Fruit fly (Drosophila melanogaster) whole organism, embryonic: Measurements from ENCODE around the gene CG9760.
A peak's percentile ranks its signal among the peaks of the same experiment; 100 is the strongest.

Source experiments
- Abd-B ChIP-seq: fragments of 200-800 bp; sonication (Bioruptor generic); optimal IDR thresholded peaks from 2 replicates; lab custom pipeline; 2018; ENCODE audit warnings: missing biosample characterization, mild to moderate bottlenecking, missing genetic modification characterization, moderate library complexity
- BEAF-32 ChIP-seq: fragments of 200-800 bp; sonication (Bioruptor generic); optimal IDR thresholded peaks from 3 replicates; lab custom pipeline; 2017; ENCODE audit warnings: missing biosample characterization, missing genetic modification characterization, mild to moderate bottlenecking, moderate library complexity, missing genetic modification reagents
- CG10979 ChIP-seq: fragments of 200-800 bp; sonication (Bioruptor generic); optimal IDR thresholded peaks from 2 replicates; lab custom pipeline; 2018; ENCODE audit warnings: missing biosample characterization, mild to moderate bottlenecking, missing genetic modification characterization, moderate library complexity
- CG12071 ChIP-seq: fragments of 200-800 bp; sonication (Bioruptor generic); optimal IDR thresholded peaks from 3 replicates; lab custom pipeline; 2018; ENCODE audit warnings: missing biosample characterization, mild to moderate bottlenecking, missing genetic modification characterization
- CG12104 ChIP-seq: fragments of 200-800 bp; sonication (Bioruptor generic); optimal IDR thresholded peaks from 3 replicates; lab custom pipeline; 2016; ENCODE audit warnings: missing biosample characterization, missing genetic modification characterization
- CG12155 ChIP-seq: fragments of 200-800 bp; sonication (Bioruptor generic); optimal IDR thresholded peaks from 3 replicates; lab custom pipeline; 2016; ENCODE audit warnings: missing biosample characterization, missing genetic modification characterization
- CG12391 ChIP-seq: fragments of 200-800 bp; sonication (Bioruptor generic); optimal IDR thresholded peaks from 3 replicates; lab custom pipeline; 2018; ENCODE audit warnings: missing biosample characterization, mild to moderate bottlenecking, missing genetic modification characterization, moderate library complexity
- CG13287 ChIP-seq: fragments of 200-800 bp; sonication (Bioruptor generic); IDR thresholded peaks from 2 replicates; pipeline ENCODE4 v1.3.6; 2022; ENCODE audit warnings: missing biosample characterization, missing genetic modification characterization; ENCODE audit not compliant: partially characterized antibody
- CG13424 ChIP-seq: fragments of 200-800 bp; sonication (Bioruptor generic); optimal IDR thresholded peaks from 2 replicates; lab custom pipeline; 2019; ENCODE audit warnings: missing biosample characterization, mild to moderate bottlenecking, missing genetic modification characterization, moderate library complexity
- CG13775 ChIP-seq: fragments of 200-800 bp; sonication (Bioruptor generic); optimal IDR thresholded peaks from 3 replicates; lab custom pipeline; 2017; ENCODE audit warnings: missing biosample characterization, mild to moderate bottlenecking, missing genetic modification characterization
- CG14860 ChIP-seq: fragments of 200-800 bp; sonication (Bioruptor generic); IDR thresholded peaks from 3 replicates; pipeline ENCODE4 v1.3.6; 2022; ENCODE audit warnings: missing biosample characterization, missing genetic modification characterization; ENCODE audit not compliant: partially characterized antibody
- CG16813 ChIP-seq: fragments of 200-800 bp; sonication (Bioruptor generic); IDR thresholded peaks from 3 replicates; pipeline ENCODE4 v1.3.6; 2022; ENCODE audit warnings: missing biosample characterization, missing genetic modification characterization; ENCODE audit not compliant: partially characterized antibody
- CG16815 ChIP-seq: fragments of 200-800 bp; sonication (Bioruptor generic); optimal IDR thresholded peaks from 3 replicates; lab custom pipeline; 2017; ENCODE audit warnings: missing biosample characterization, mild to moderate bottlenecking, missing genetic modification characterization
- CG17186 ChIP-seq: fragments of 200-800 bp; sonication (Bioruptor generic); optimal IDR thresholded peaks from 3 replicates; lab custom pipeline; 2017; ENCODE audit warnings: missing biosample characterization, missing genetic modification reagents, missing genetic modification characterization
- CG2116 ChIP-seq: fragments of 200-800 bp; sonication (Bioruptor generic); optimal IDR thresholded peaks from 3 replicates; lab custom pipeline; 2018; ENCODE audit warnings: missing biosample characterization, mild to moderate bottlenecking, missing genetic modification characterization
- CG30020 ChIP-seq: fragments of 200-800 bp; optimal IDR thresholded peaks from 2 replicates; lab custom pipeline; 2019; ENCODE audit warnings: missing biosample characterization, mild to moderate bottlenecking, missing genetic modification characterization, moderate library complexity
- CG32532 ChIP-seq: fragments of 200-800 bp; sonication (Bioruptor generic); IDR thresholded peaks from 2 replicates; pipeline ENCODE4 v1.3.6; 2022; ENCODE audit warnings: missing biosample characterization, missing genetic modification characterization
- CG43689 ChIP-seq: fragments of 200-800 bp; sonication (Bioruptor generic); IDR thresholded peaks from 2 replicates; pipeline ENCODE4 v1.3.6; 2022; ENCODE audit warnings: missing biosample characterization, missing genetic modification characterization
- CG4404 ChIP-seq: fragments of 200-800 bp; sonication (Bioruptor generic); IDR thresholded peaks from 2 replicates; pipeline ENCODE4 v1.3.6; 2022; ENCODE audit warnings: missing biosample characterization, missing genetic modification characterization
- CG6683 ChIP-seq: fragments of 200-800 bp; sonication (Bioruptor generic); optimal IDR thresholded peaks from 2 replicates; lab custom pipeline; 2017; ENCODE audit warnings: missing biosample characterization, mild to moderate bottlenecking, missing genetic modification characterization, missing genetic modification reagents
- CG7963 ChIP-seq: fragments of 200-800 bp; sonication (Bioruptor generic); IDR thresholded peaks from 3 replicates; pipeline ENCODE4 v1.3.6; 2022; ENCODE audit warnings: missing biosample characterization, missing genetic modification characterization; ENCODE audit not compliant: partially characterized antibody
- D ChIP-seq, 2 experiments: fragments of 200-800 bp in 1 of 2; fragments of >200 bp in 1 of 2; sonication (Bioruptor generic) in 1 of 2; optimal IDR thresholded peaks; 2 replicates in 1 of 2; 3 replicates in 1 of 2; lab custom pipeline; 2017; ENCODE audit warnings: mild to moderate bottlenecking in 1 of 2, missing biosample characterization in 1 of 2, missing genetic modification characterization in 1 of 2, missing genetic modification reagents in 1 of 2
- Eip74EF ChIP-seq, 2 experiments: fragments of 200-800 bp in 1 of 2; fragments of >200 bp in 1 of 2; sonication (Bioruptor generic) in 1 of 2; optimal IDR thresholded peaks; 2 replicates each; lab custom pipeline; 2017 to 2019; ENCODE audit warnings: missing biosample characterization in 2 of 2, missing genetic modification characterization in 2 of 2, mild to moderate bottlenecking in 1 of 2, moderate library complexity in 1 of 2
- HLH3B ChIP-seq: fragments of 200-800 bp; sonication (Bioruptor generic); IDR thresholded peaks from 2 replicates; pipeline ENCODE4 v1.3.6; 2022; ENCODE audit warnings: missing biosample characterization, missing genetic modification characterization
- HLH4C ChIP-seq: fragments of 200-800 bp; sonication (Bioruptor generic); IDR thresholded peaks from 3 replicates; pipeline ENCODE4 v1.3.6; 2022; ENCODE audit warnings: missing biosample characterization, missing genetic modification characterization; ENCODE audit not compliant: partially characterized antibody
- Hmx ChIP-seq: fragments of 200-800 bp; sonication (Bioruptor generic); optimal IDR thresholded peaks from 2 replicates; lab custom pipeline; 2016; ENCODE audit warnings: missing biosample characterization, missing genetic modification characterization
- Hr51 ChIP-seq, 2 experiments: fragments of 200-800 bp; sonication (Bioruptor generic); optimal IDR thresholded peaks; 2 replicates in 1 of 2; 3 replicates in 1 of 2; lab custom pipeline; 2016 to 2018; ENCODE audit warnings: missing biosample characterization in 2 of 2, missing genetic modification characterization in 2 of 2, mild to moderate bottlenecking in 1 of 2, moderate library complexity in 1 of 2
- Sry-δ ChIP-seq: fragments of 200-800 bp; sonication (Bioruptor generic); optimal IDR thresholded peaks from 2 replicates; lab custom pipeline; 2016; ENCODE audit warnings: missing biosample characterization, missing genetic modification characterization
- TFAM ChIP-seq: fragments of 200-800 bp; sonication (Bioruptor generic); optimal IDR thresholded peaks from 2 replicates; lab custom pipeline; 2017; ENCODE audit warnings: missing biosample characterization, missing genetic modification characterization, inconsistent platforms
- Xrp1 ChIP-seq: fragments of 200-800 bp; sonication (Bioruptor generic); IDR thresholded peaks from 2 replicates; pipeline ENCODE4 v1.3.6; 2022; ENCODE audit warnings: missing biosample characterization, missing genetic modification characterization
- corto ChIP-seq: fragments of 200-800 bp; sonication (Bioruptor generic); optimal IDR thresholded peaks from 2 replicates; lab custom pipeline; 2016; ENCODE audit warnings: missing biosample characterization, mild to moderate bottlenecking, missing genetic modification characterization, moderate library complexity
- dmrt99B ChIP-seq: fragments of 200-800 bp; sonication (Bioruptor generic); optimal IDR thresholded peaks from 2 replicates; lab custom pipeline; 2018; ENCODE audit warnings: missing biosample characterization, mild to moderate bottlenecking, missing genetic modification characterization, moderate library complexity
- emc ChIP-seq: fragments of 200-800 bp; sonication (Bioruptor generic); optimal IDR thresholded peaks from 2 replicates; lab custom pipeline; 2016; ENCODE audit warnings: missing biosample characterization, missing genetic modification characterization
- kah ChIP-seq: fragments of 200-800 bp; sonication (Bioruptor generic); optimal IDR thresholded peaks from 2 replicates; lab custom pipeline; 2018; ENCODE audit warnings: missing biosample characterization, mild to moderate bottlenecking, missing genetic modification characterization
- knrl ChIP-seq: fragments of 200-800 bp; sonication (Bioruptor generic); IDR thresholded peaks from 3 replicates; pipeline ENCODE4 v1.3.6; 2022; ENCODE audit warnings: missing biosample characterization, missing genetic modification characterization; ENCODE audit not compliant: partially characterized antibody
- lov ChIP-seq, 2 experiments: fragments of 200-800 bp in 1 of 2; fragments of >200 bp in 1 of 2; sonication (Bioruptor generic) in 1 of 2; IDR thresholded peaks in 1 of 2; optimal IDR thresholded peaks in 1 of 2; 2 replicates in 1 of 2; 3 replicates in 1 of 2; pipeline versions ENCODE4 v1.3.6 to Lab custom; 2017 to 2022; ENCODE audit warnings: missing biosample characterization in 1 of 2, missing genetic modification characterization in 1 of 2
- org-1 ChIP-seq: fragments of 200-800 bp; sonication (Bioruptor generic); optimal IDR thresholded peaks from 2 replicates; lab custom pipeline; 2017; ENCODE audit warnings: missing biosample characterization, missing genetic modification characterization
- salm ChIP-seq: fragments of 200-800 bp; sonication (Bioruptor generic); optimal IDR thresholded peaks from 2 replicates; lab custom pipeline; 2018; ENCODE audit warnings: missing biosample characterization, mild to moderate bottlenecking, missing genetic modification characterization
- sc ChIP-seq, 3 experiments: fragments of >200 bp in 2 of 3; fragments of 200-800 bp in 1 of 3; sonication (Bioruptor generic) in 1 of 3; optimal IDR thresholded peaks; 2 replicates in 2 of 3; 3 replicates in 1 of 3; lab custom pipeline; 2017; ENCODE audit warnings: mild to moderate bottlenecking in 1 of 3, missing biosample characterization in 1 of 3, missing genetic modification characterization in 1 of 3, missing genetic modification reagents in 1 of 3
- sisA ChIP-seq: fragments of 200-800 bp; sonication (Bioruptor generic); IDR thresholded peaks from 2 replicates; pipeline ENCODE4 v1.3.6; 2022; ENCODE audit warnings: missing biosample characterization, missing genetic modification characterization
- slbo ChIP-seq: fragments of 200-800 bp; sonication (Bioruptor generic); IDR thresholded peaks from 2 replicates; pipeline ENCODE4 v1.3.6; 2022; ENCODE audit warnings: missing biosample characterization, missing genetic modification characterization
- twi ChIP-seq: fragments of 200-800 bp; optimal IDR thresholded peaks from 2 replicates; lab custom pipeline; 2019; ENCODE audit warnings: missing biosample characterization, mild to moderate bottlenecking, missing genetic modification characterization, moderate library complexity
- tx ChIP-seq: fragments of 200-800 bp; sonication (Bioruptor generic); optimal IDR thresholded peaks from 2 replicates; lab custom pipeline; 2016; ENCODE audit warnings: missing biosample characterization, missing genetic modification characterization
- z ChIP-seq: fragments of 200-800 bp; sonication (Bioruptor generic); IDR thresholded peaks from 3 replicates; pipeline ENCODE4 v1.3.6; 2022; ENCODE audit warnings: missing biosample characterization, missing genetic modification characterization
- zfh1 ChIP-seq: fragments of 200-800 bp; sonication (Bioruptor generic); IDR thresholded peaks from 3 replicates; pipeline ENCODE4 v1.3.6; 2022; ENCODE audit warnings: missing biosample characterization, missing genetic modification characterization

The CG9760 gene

DNA sequence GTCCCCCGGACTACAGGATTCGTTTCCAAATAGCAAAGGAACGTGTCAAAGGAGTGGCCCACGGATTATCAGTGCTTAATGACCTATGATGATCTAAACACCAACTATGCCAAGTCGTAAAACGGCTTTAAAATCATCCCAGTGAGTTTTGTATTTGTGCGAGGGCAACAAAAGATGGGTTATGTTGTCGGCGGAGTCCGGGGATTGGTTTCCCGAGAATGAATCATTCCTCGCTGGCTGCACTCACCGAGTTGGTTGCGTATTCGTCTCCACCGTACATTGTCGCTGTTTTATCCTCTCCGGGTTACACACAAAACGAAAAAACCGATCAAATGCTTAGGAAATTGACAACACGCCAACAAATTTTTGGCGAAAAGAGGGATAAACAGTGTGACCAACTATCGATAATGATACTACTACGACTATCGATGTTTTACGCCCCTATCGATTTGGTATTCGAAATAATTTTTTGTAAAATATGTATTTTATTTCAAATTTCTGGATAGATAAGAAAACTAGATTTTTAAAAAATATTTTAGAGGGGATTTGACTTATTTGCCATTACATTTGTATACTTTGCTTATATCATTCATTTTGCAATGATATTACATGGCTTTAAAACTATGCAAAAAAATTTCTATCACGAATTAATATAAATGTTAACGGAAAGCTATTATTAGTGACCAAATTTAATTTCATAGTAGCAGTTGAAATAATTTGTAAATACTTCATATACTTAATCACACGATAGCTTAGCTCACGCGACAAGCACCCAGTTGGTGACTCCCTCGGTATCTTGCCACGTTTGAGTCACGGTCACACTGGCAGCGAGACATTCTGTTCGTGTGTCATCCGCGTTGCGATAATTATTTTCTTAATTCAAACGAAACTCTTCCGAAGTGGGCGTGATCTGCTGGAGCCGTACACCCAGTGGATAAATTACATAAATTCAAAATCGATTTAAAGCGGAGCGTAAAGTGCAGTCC is 17.5 kb downstream of the CG9760 start, which contains the start of the genes eIF3l and Nrx-IV (continued):
- TF ChIP-seq BEAF-32 (peak; percentile 88), sisA (no peak), HLH4C (peak; percentile 69), CG32532 (GFP tag; lab: Robert Waterston, UW) (no peak), CG43689 (no peak), CG6683 (GFP tag; lab: Kevin White, UChicago) (no peak), knrl (GFP tag; lab: Robert Waterston, UW) (peak; percentile 76), CG10979 (tag; lab: Kevin White, UChicago) (no peak), CG12104 (GFP tag; lab: Kevin White, UChicago) (no peak), TFAM (GFP tag; lab: Kevin White, UChicago) (no peak), kah (peak; percentile 11), CG12071 (GFP tag; lab: Kevin White, UChicago) (no peak), D (optimal IDR thresholded peaks at IDR 0.05; lab: Kevin White, UChicago) (no peak), D (GFP tag; optimal IDR thresholded peaks at IDR 0.05; lab: Kevin White, UChicago) (no peak), zfh1 (GFP tag; lab: Robert Waterston, UW) (0 out of 3 replicates have a peak, but pooled peaks have one; percentile 13), CG4404 (no peak), salm (no peak), Sry-δ (GFP tag; lab: Kevin White, UChicago) (peak; percentile 74), CG13287 (GFP tag; lab: Robert Waterston, UW) (peak; percentile 72), emc (no peak), CG14860 (GFP tag; lab: Robert Waterston, UW) (peak; percentile 48; the same call in 1 of the 3 replicates), Eip74EF (GFP tag; optimal IDR thresholded peaks at IDR 0.05; lab: Kevin White, UChicago) (no peak), org-1 (GFP tag; lab: Kevin White, UChicago) (no peak), Hmx (GFP tag; lab: Kevin White, UChicago) (no peak), corto (GFP tag; lab: Kevin White, UChicago) (no peak), CG16815 (GFP tag; lab: Kevin White, UChicago) (no peak), CG7963 (GFP tag; lab: Robert Waterston, UW) (peak; percentile 4; the same call in 1 of the 3 replicates), CG13775 (no peak), CG17186 (no peak), Abd-B (GFP tag; lab: Kevin White, UChicago) (no peak), Xrp1 (GFP tag; lab: Robert Waterston, UW) (no peak), CG30020 (tag; lab: Kevin White, UChicago) (peak; percentile 27), lov (optimal IDR thresholded peaks at IDR 0.05; lab: Kevin White, UChicago) (no peak), lov (GFP tag; IDR thresholded peaks at IDR 0.05; lab: Robert Waterston, UW) (no peak), sc (optimal IDR thresholded peaks at IDR 0.05; lab: Kevin White, UChicago) (no peak), sc (GFP tag; optimal IDR thresholded peaks at IDR 0.05; lab: Kevin White, UChicago) (no peak), HLH3B (GFP tag; lab: Robert Waterston, UW) (no peak), Hr51 (GFP tag; optimal IDR thresholded peaks at IDR 0.05; lab: Kevin White, UChicago) (no peak), z (GFP tag; lab: Robert Waterston, UW) (no peak), CG12391 (tag; lab: Kevin White, UChicago) (peak; percentile 42), tx (GFP tag; lab: Kevin White, UChicago) (no peak), CG16813 (GFP tag; lab: Robert Waterston, UW) (peak; percentile 66; the same call in 2 of the 3 replicates), CG13424 (tag; lab: Kevin White, UChicago) (no peak), slbo (GFP tag; lab: Robert Waterston, UW) (no peak), dmrt99B (tag; lab: Kevin White, UChicago) (no peak), CG12155 (GFP tag; lab: Kevin White, UChicago) (peak; percentile 32), twi (tag; lab: Kevin White, UChicago) (no peak), CG2116 (GFP tag; lab: Kevin White, UChicago) (peak; percentile 47)
